Worm (Caenorhabditis elegans): ENCODE data around the gene ets-7.
"Not testable (repeated sequence)": the region's sequence is repeated elsewhere in the genome, so short reads cannot be mapped to it uniquely, and the experiment has no call there.

The ets-7 gene

ce11 chrV:7511465-7511864, 47.1 kb downstream of the ets-7 start, which contains the start of gene nhr-171:
Gene nhr-171, plus strand, starts transcription at chrV:7511765.
- TF ChIP-seq unc-62 (GFP tag; optimal IDR thresholded peaks at IDR 0.05) = not testable (repeated sequence)

- no peak for TF ChIP-seq unc-62 (GFP tag; optimal IDR thresholded peaks at IDR 0.05)
Measured at ce11 chrV:7508566-7509044, 50.0 kb downstream of the ets-7 start, which contains the start of the genes str-31 and nhr-172. Gene str-31, minus strand, starts transcription at chrV:7508666. Gene nhr-172, plus strand, starts transcription at chrV:7508994.
